Worm (Caenorhabditis elegans): ENCODE data around the gene scl-24.
A peak's percentile ranks its signal among the peaks of the same experiment; 100 is the strongest.

scl-24 gene

ce11 chrV:17513831-17514230, 27.7 kb downstream of the scl-24 start:
- TF ChIP-seq nhr-23 (tag; optimal IDR thresholded peaks at IDR 0.05), result no peak
- no peak for TF ChIP-seq ceh-82 (tag; optimal IDR thresholded peaks at IDR 0.05)
- no peak for TF ChIP-seq sem-4 (tag; optimal IDR thresholded peaks at IDR 0.05)
- TF ChIP-seq unc-39 (tag; optimal IDR thresholded peaks at IDR 0.05), result no peak
- TF ChIP-seq snpc-4 (tag; optimal IDR thresholded peaks at IDR 0.05), result no peak
- TF ChIP-seq ama-1 (optimal IDR thresholded peaks at IDR 0.05), result no peak
- no peak for TF ChIP-seq gmeb-1 (tag; optimal IDR thresholded peaks at IDR 0.05)
- no peak for TF ChIP-seq lsy-2 (tag; optimal IDR thresholded peaks at IDR 0.05)
- TF ChIP-seq unc-62 (GFP tag; optimal IDR thresholded peaks at IDR 0.05), result no peak

- TF ChIP-seq skn-1 (tag; optimal IDR thresholded peaks at IDR 0.05), result no peak
- TF ChIP-seq peb-1 (tag; optimal IDR thresholded peaks at IDR 0.05), result no peak
- TF ChIP-seq nhr-11 (tag; optimal IDR thresholded peaks at IDR 0.05), result no peak
- TF ChIP-seq gmeb-1 (tag; optimal IDR thresholded peaks at IDR 0.05), result peak; percentile 26
- TF ChIP-seq unc-39 (tag; optimal IDR thresholded peaks at IDR 0.05), result no peak
Observed at ce11 chrV:17520735-17521134, 34.6 kb downstream of the scl-24 start, which contains the start of gene fbxa-136. fbxa-136 (plus strand) TSS chrV:17521035.

- TF ChIP-seq egl-27 (tag; optimal IDR thresholded peaks at IDR 0.05), result no peak
- TF ChIP-seq ceh-16 (tag; optimal IDR thresholded peaks at IDR 0.05), result no peak
- TF ChIP-seq nhr-10 (tag; optimal IDR thresholded peaks at IDR 0.05), result no peak
- TF ChIP-seq mab-5 (tag; optimal IDR thresholded peaks at IDR 0.05), result no peak
- TF ChIP-seq lin-11 (tag; optimal IDR thresholded peaks at IDR 0.05), result no peak
- no peak for TF ChIP-seq snpc-4 (tag; optimal IDR thresholded peaks at IDR 0.05)
Observed at ce11 chrV:17527729-17528128, 41.6 kb downstream of the scl-24 start, which contains the start of gene srz-90. srz-90 (plus strand) TSS chrV:17528029.

- TF ChIP-seq sma-9 (GFP tag; optimal IDR thresholded peaks at IDR 0.05), result no peak
- no peak for TF ChIP-seq sma-9 (tag; optimal IDR thresholded peaks at IDR 0.05)
- TF ChIP-seq nhr-23 (tag; optimal IDR thresholded peaks at IDR 0.05), result no peak
- TF ChIP-seq ztf-11 (tag; optimal IDR thresholded peaks at IDR 0.05), result no peak
- TF ChIP-seq nhr-25 (tag; optimal IDR thresholded peaks at IDR 0.05), result no peak
- no peak for TF ChIP-seq ceh-16 (tag; optimal IDR thresholded peaks at IDR 0.05)
- no peak for TF ChIP-seq nhr-11 (tag; optimal IDR thresholded peaks at IDR 0.05)
- TF ChIP-seq ama-1 (optimal IDR thresholded peaks at IDR 0.05), result no peak
- TF ChIP-seq F13H6.1 (tag; optimal IDR thresholded peaks at IDR 0.05), result no peak
- TF ChIP-seq fos-1 (tag; optimal IDR thresholded peaks at IDR 0.05), result no peak
- no peak for TF ChIP-seq unc-55 (GFP tag; optimal IDR thresholded peaks at IDR 0.05)
Observed at ce11 chrV:17530486-17530885, 44.4 kb downstream of the scl-24 start, which contains the start of gene C18D4.12. C18D4.12 (minus strand) TSS chrV:17530586.

- TF ChIP-seq zag-1 (tag; optimal IDR thresholded peaks at IDR 0.05) (no peak), lsy-2 (tag; optimal IDR thresholded peaks at IDR 0.05) (no peak), peb-1 (tag; optimal IDR thresholded peaks at IDR 0.05) (no peak), sma-3 (GFP tag; optimal IDR thresholded peaks at IDR 0.05) (no peak), gmeb-1 (tag; optimal IDR thresholded peaks at IDR 0.05) (no peak), ztf-11 (tag; optimal IDR thresholded peaks at IDR 0.05) (no peak), F13H6.1 (tag; optimal IDR thresholded peaks at IDR 0.05) (no peak), ceh-16 (tag; optimal IDR thresholded peaks at IDR 0.05) (no peak), R02D3.7 (tag; optimal IDR thresholded peaks at IDR 0.05) (no peak), nhr-129 (tag; optimal IDR thresholded peaks at IDR 0.05) (no peak)
Observed at ce11 chrV:17531410-17531809, 45.3 kb downstream of the scl-24 start, which contains the start of gene C18D4.4. C18D4.4 (minus strand) TSS chrV:17531510.

ce11 chrV:17532686-17533085, 46.6 kb downstream of the scl-24 start, which contains the start of gene C18D4.3:
C18D4.3 (minus strand) TSS chrV:17532786.
- no peak for TF ChIP-seq elt-3 (tag; optimal IDR thresholded peaks at IDR 0.05)
- no peak for TF ChIP-seq skn-1 (tag; optimal IDR thresholded peaks at IDR 0.05)
- no peak for TF ChIP-seq elt-1 (tag; optimal IDR thresholded peaks at IDR 0.05)
- TF ChIP-seq nhr-11 (tag; optimal IDR thresholded peaks at IDR 0.05), result no peak
- TF ChIP-seq C34F6.9 (tag; optimal IDR thresholded peaks at IDR 0.05), result no peak
- no peak for TF ChIP-seq R02D3.7 (tag; optimal IDR thresholded peaks at IDR 0.05)
- no peak for TF ChIP-seq fos-1 (tag; optimal IDR thresholded peaks at IDR 0.05)
- no peak for TF ChIP-seq ZK546.5 (tag; optimal IDR thresholded peaks at IDR 0.05)
- no peak for TF ChIP-seq nhr-237 (tag; optimal IDR thresholded peaks at IDR 0.05)
- TF ChIP-seq nhr-6 (tag; optimal IDR thresholded peaks at IDR 0.05), result no peak
- TF ChIP-seq ceh-82 (tag; optimal IDR thresholded peaks at IDR 0.05), result no peak
